Fruit fly (Drosophila melanogaster) whole organism, embryonic: Measurements from ENCODE around the gene Cdc7.

Experiments used
- CG10654 ChIP-seq: fragments of 200-800 bp; sonication (Bioruptor generic); optimal IDR thresholded peaks from 2 replicates; lab custom pipeline; 2016; ENCODE audit warnings: missing biosample characterization, missing genetic modification characterization
- CG11398 ChIP-seq: fragments of 200-800 bp; sonication (Bioruptor generic); optimal IDR thresholded peaks from 2 replicates; lab custom pipeline; 2016; ENCODE audit warnings: missing biosample characterization, missing genetic modification characterization
- CG11696 ChIP-seq: fragments of 200-800 bp; sonication (Bioruptor generic); IDR thresholded peaks from 2 replicates; pipeline ENCODE4 v1.3.6; 2022; ENCODE audit warnings: missing biosample characterization, missing genetic modification characterization
- CG12104 ChIP-seq: fragments of 200-800 bp; sonication (Bioruptor generic); optimal IDR thresholded peaks from 3 replicates; lab custom pipeline; 2016; ENCODE audit warnings: missing biosample characterization, missing genetic modification characterization
- CG12155 ChIP-seq: fragments of 200-800 bp; sonication (Bioruptor generic); optimal IDR thresholded peaks from 3 replicates; lab custom pipeline; 2016; ENCODE audit warnings: missing biosample characterization, missing genetic modification characterization
- CG1233 ChIP-seq: fragments of 200-800 bp; sonication (Bioruptor generic); optimal IDR thresholded peaks from 4 replicates; lab custom pipeline; 2018; ENCODE audit warnings: missing biosample characterization, mild to moderate bottlenecking, missing genetic modification characterization
- CG15073 ChIP-seq: fragments of 200-800 bp; sonication (Bioruptor generic); optimal IDR thresholded peaks from 2 replicates; lab custom pipeline; 2016; ENCODE audit warnings: missing biosample characterization, missing genetic modification characterization
- CG1529 ChIP-seq: fragments of 200-800 bp; sonication (Bioruptor generic); optimal IDR thresholded peaks from 3 replicates; lab custom pipeline; 2018; ENCODE audit warnings: missing biosample characterization, missing genetic modification characterization
- CG16779 ChIP-seq: fragments of 200-800 bp; sonication (Bioruptor generic); IDR thresholded peaks from 2 replicates; pipeline ENCODE4 v1.3.6; 2022; ENCODE audit warnings: missing biosample characterization, missing genetic modification characterization
- CG16813 ChIP-seq: fragments of 200-800 bp; sonication (Bioruptor generic); IDR thresholded peaks from 3 replicates; pipeline ENCODE4 v1.3.6; 2022; ENCODE audit warnings: missing biosample characterization, missing genetic modification characterization; ENCODE audit not compliant: partially characterized antibody
- CG17359 ChIP-seq: fragments of 200-800 bp; sonication (Bioruptor generic); optimal IDR thresholded peaks from 3 replicates; lab custom pipeline; 2018; ENCODE audit warnings: missing biosample characterization, mild to moderate bottlenecking, missing genetic modification characterization, moderate library complexity
- CG32532 ChIP-seq: fragments of 200-800 bp; sonication (Bioruptor generic); IDR thresholded peaks from 2 replicates; pipeline ENCODE4 v1.3.6; 2022; ENCODE audit warnings: missing biosample characterization, missing genetic modification characterization
- CG4404 ChIP-seq: fragments of 200-800 bp; sonication (Bioruptor generic); IDR thresholded peaks from 2 replicates; pipeline ENCODE4 v1.3.6; 2022; ENCODE audit warnings: missing biosample characterization, missing genetic modification characterization
- CG4617 ChIP-seq: fragments of 200-800 bp; sonication (Bioruptor generic); optimal IDR thresholded peaks from 3 replicates; lab custom pipeline; 2016; ENCODE audit warnings: missing biosample characterization, missing genetic modification characterization, borderline replicate concordance
- CG4820 ChIP-seq: fragments of 200-800 bp; sonication (Bioruptor generic); optimal IDR thresholded peaks from 3 replicates; lab custom pipeline; 2016; ENCODE audit warnings: missing biosample characterization, missing genetic modification characterization
- CG6765 ChIP-seq: fragments of 200-800 bp; sonication (Bioruptor generic); optimal IDR thresholded peaks from 3 replicates; lab custom pipeline; 2017; ENCODE audit warnings: missing biosample characterization, mild to moderate bottlenecking, missing genetic modification characterization
- CG7372 ChIP-seq: fragments of 200-800 bp; sonication (Bioruptor generic); IDR thresholded peaks from 2 replicates; pipeline ENCODE4 v1.3.6; 2022; ENCODE audit warnings: missing biosample characterization, missing genetic modification characterization
- CG7556 ChIP-seq: fragments of 200-800 bp; sonication (Bioruptor generic); optimal IDR thresholded peaks from 2 replicates; lab custom pipeline; 2017; ENCODE audit warnings: missing biosample characterization, mild to moderate bottlenecking, missing genetic modification characterization
- CG8281 ChIP-seq: fragments of 200-800 bp; sonication (Bioruptor generic); optimal IDR thresholded peaks from 2 replicates; lab custom pipeline; 2018; ENCODE audit warnings: missing biosample characterization, mild to moderate bottlenecking, missing genetic modification characterization, moderate library complexity
- CG8359 ChIP-seq: fragments of 200-800 bp; sonication (Bioruptor generic); optimal IDR thresholded peaks from 2 replicates; lab custom pipeline; 2017; ENCODE audit warnings: missing biosample characterization, mild to moderate bottlenecking, missing genetic modification characterization, borderline replicate concordance
- Dfd ChIP-seq, 2 experiments: fragments of >200 bp; optimal IDR thresholded peaks; 2 replicates each; lab custom pipeline; 2017; ENCODE audit warnings: missing biosample characterization in 2 of 2, missing genetic modification characterization in 2 of 2
- H2.0 ChIP-seq: fragments of 200-800 bp; sonication (Bioruptor generic); IDR thresholded peaks from 2 replicates; pipeline ENCODE4 v1.3.6; 2022; ENCODE audit warnings: missing biosample characterization, missing genetic modification characterization
- HmgD ChIP-seq: fragments of 200-800 bp; sonication (Bioruptor generic); optimal IDR thresholded peaks from 3 replicates; lab custom pipeline; 2016; ENCODE audit warnings: missing biosample characterization, missing genetic modification characterization
- Hr51 ChIP-seq, 2 experiments: fragments of 200-800 bp; sonication (Bioruptor generic); optimal IDR thresholded peaks; 2 replicates in 1 of 2; 3 replicates in 1 of 2; lab custom pipeline; 2016 to 2018; ENCODE audit warnings: missing biosample characterization in 2 of 2, missing genetic modification characterization in 2 of 2, mild to moderate bottlenecking in 1 of 2, moderate library complexity in 1 of 2
- MBD-R2 ChIP-seq: fragments of 200-800 bp; sonication (Bioruptor generic); IDR thresholded peaks from 2 replicates; pipeline ENCODE4 v1.3.6; 2022; ENCODE audit warnings: missing biosample characterization, missing genetic modification characterization
- Med ChIP-seq: fragments of 200-800 bp; sonication (Bioruptor generic); peaks from one replicate; lab custom pipeline; 2016; ENCODE audit warnings: missing biosample characterization, missing genetic modification characterization, mild to moderate bottlenecking, inconsistent platforms, moderate library complexity
- NfI ChIP-seq: fragments of 200-800 bp; sonication (Bioruptor generic); optimal IDR thresholded peaks from 3 replicates; lab custom pipeline; 2018; ENCODE audit warnings: missing biosample characterization, mild to moderate bottlenecking, missing genetic modification characterization, moderate library complexity
- Opbp ChIP-seq: fragments of 200-800 bp; sonication (Bioruptor generic); IDR thresholded peaks from 3 replicates; pipeline ENCODE4 v1.3.6; 2022; ENCODE audit warnings: missing biosample characterization, missing genetic modification characterization; ENCODE audit not compliant: partially characterized antibody
- Scr ChIP-seq: fragments of 200-800 bp; sonication (Bioruptor generic); IDR thresholded peaks from 2 replicates; pipeline ENCODE4 v1.3.6; 2022; ENCODE audit warnings: missing biosample characterization, missing genetic modification characterization; ENCODE audit not compliant: partially characterized antibody
- Sox100B ChIP-seq: fragments of 200-800 bp; sonication (Bioruptor generic); optimal IDR thresholded peaks from 3 replicates; lab custom pipeline; 2018; ENCODE audit warnings: missing biosample characterization, mild to moderate bottlenecking, missing genetic modification characterization
- Spps ChIP-seq: fragments of 200-800 bp; sonication (Bioruptor generic); optimal IDR thresholded peaks from 2 replicates; lab custom pipeline; 2018; ENCODE audit warnings: missing biosample characterization, mild to moderate bottlenecking, missing genetic modification characterization
- Xbp1 ChIP-seq: fragments of 200-800 bp; sonication (Bioruptor generic); optimal IDR thresholded peaks from 3 replicates; lab custom pipeline; 2016; ENCODE audit warnings: missing biosample characterization, mild to moderate bottlenecking, missing genetic modification characterization
- ap ChIP-seq: fragments of 200-800 bp; sonication (Bioruptor generic); IDR thresholded peaks from 2 replicates; pipeline ENCODE4 v1.3.6; 2022; ENCODE audit warnings: missing biosample characterization, missing genetic modification characterization
- az2 ChIP-seq: fragments of 200-800 bp; sonication (Bioruptor generic); optimal IDR thresholded peaks from 3 replicates; lab custom pipeline; 2016; ENCODE audit warnings: missing biosample characterization, missing genetic modification characterization
- br ChIP-seq: fragments of >200 bp; optimal IDR thresholded peaks from 2 replicates; lab custom pipeline; 2017
- cad ChIP-seq: fragments of >200 bp; optimal IDR thresholded peaks from 2 replicates; lab custom pipeline; 2017; ENCODE audit warnings: missing biosample characterization, missing genetic modification characterization
- cato ChIP-seq: fragments of 200-800 bp; sonication (Bioruptor generic); optimal IDR thresholded peaks from 2 replicates; lab custom pipeline; 2016; ENCODE audit warnings: missing biosample characterization, missing genetic modification characterization, borderline replicate concordance
- dimm ChIP-seq: fragments of 200-800 bp; sonication (Bioruptor generic); IDR thresholded peaks from 2 replicates; pipeline ENCODE4 v1.3.6; 2022; ENCODE audit warnings: missing biosample characterization, missing genetic modification characterization
- dpn ChIP-seq, 2 experiments: fragments of 200-800 bp; sonication (Bioruptor generic); optimal IDR thresholded peaks; 3 replicates each; lab custom pipeline; 2016; ENCODE audit warnings: missing biosample characterization in 2 of 2, missing genetic modification characterization in 2 of 2
- gem ChIP-seq: fragments of 200-800 bp; sonication (Bioruptor generic); optimal IDR thresholded peaks from 2 replicates; lab custom pipeline; 2019; ENCODE audit warnings: missing biosample characterization, mild to moderate bottlenecking, missing genetic modification characterization, moderate library complexity
- gfzf ChIP-seq: fragments of 200-800 bp; sonication (Bioruptor generic); optimal IDR thresholded peaks from 2 replicates; lab custom pipeline; 2016; ENCODE audit warnings: missing biosample characterization, mild to moderate bottlenecking, missing genetic modification characterization, moderate library complexity
- gro ChIP-seq: fragments of 200-800 bp; sonication (Bioruptor generic); optimal IDR thresholded peaks from 2 replicates; lab custom pipeline; 2016; ENCODE audit warnings: missing biosample characterization, missing genetic modification characterization
- jing ChIP-seq: fragments of 200-800 bp; sonication (Bioruptor generic); optimal IDR thresholded peaks from 2 replicates; lab custom pipeline; 2018; ENCODE audit warnings: missing biosample characterization, mild to moderate bottlenecking, missing genetic modification characterization
- ranshi ChIP-seq: fragments of 200-800 bp; sonication (Bioruptor generic); IDR thresholded peaks from 2 replicates; pipeline ENCODE4 v1.3.6; 2022; ENCODE audit warnings: missing biosample characterization, missing genetic modification characterization
- row ChIP-seq: fragments of 200-800 bp; sonication (Bioruptor generic); IDR thresholded peaks from 3 replicates; pipeline ENCODE4 v1.3.6; 2022; ENCODE audit warnings: missing biosample characterization, missing genetic modification characterization
- sens-2 ChIP-seq: fragments of 200-800 bp; sonication (Bioruptor generic); IDR thresholded peaks from 2 replicates; pipeline ENCODE4 v1.3.6; 2022; ENCODE audit warnings: missing biosample characterization, missing genetic modification characterization
- sob ChIP-seq: fragments of 200-800 bp; sonication (Bioruptor generic); IDR thresholded peaks from 2 replicates; pipeline ENCODE4 v1.3.6; 2022; ENCODE audit warnings: missing biosample characterization, missing genetic modification characterization
- tll ChIP-seq, 2 experiments: fragments of 200-800 bp in 1 of 2; fragments of >200 bp in 1 of 2; sonication (Bioruptor generic) in 1 of 2; optimal IDR thresholded peaks; 2 replicates each; lab custom pipeline; 2017 to 2019; ENCODE audit warnings: missing biosample characterization in 2 of 2, missing genetic modification characterization in 2 of 2, mild to moderate bottlenecking in 1 of 2, moderate library complexity in 1 of 2
- unc-4 ChIP-seq: fragments of 200-800 bp; sonication (Bioruptor generic); IDR thresholded peaks from 2 replicates; pipeline ENCODE4 v1.3.6; 2022; ENCODE audit warnings: missing biosample characterization, missing genetic modification characterization; ENCODE audit not compliant: partially characterized antibody

The Cdc7 gene

DNA sequence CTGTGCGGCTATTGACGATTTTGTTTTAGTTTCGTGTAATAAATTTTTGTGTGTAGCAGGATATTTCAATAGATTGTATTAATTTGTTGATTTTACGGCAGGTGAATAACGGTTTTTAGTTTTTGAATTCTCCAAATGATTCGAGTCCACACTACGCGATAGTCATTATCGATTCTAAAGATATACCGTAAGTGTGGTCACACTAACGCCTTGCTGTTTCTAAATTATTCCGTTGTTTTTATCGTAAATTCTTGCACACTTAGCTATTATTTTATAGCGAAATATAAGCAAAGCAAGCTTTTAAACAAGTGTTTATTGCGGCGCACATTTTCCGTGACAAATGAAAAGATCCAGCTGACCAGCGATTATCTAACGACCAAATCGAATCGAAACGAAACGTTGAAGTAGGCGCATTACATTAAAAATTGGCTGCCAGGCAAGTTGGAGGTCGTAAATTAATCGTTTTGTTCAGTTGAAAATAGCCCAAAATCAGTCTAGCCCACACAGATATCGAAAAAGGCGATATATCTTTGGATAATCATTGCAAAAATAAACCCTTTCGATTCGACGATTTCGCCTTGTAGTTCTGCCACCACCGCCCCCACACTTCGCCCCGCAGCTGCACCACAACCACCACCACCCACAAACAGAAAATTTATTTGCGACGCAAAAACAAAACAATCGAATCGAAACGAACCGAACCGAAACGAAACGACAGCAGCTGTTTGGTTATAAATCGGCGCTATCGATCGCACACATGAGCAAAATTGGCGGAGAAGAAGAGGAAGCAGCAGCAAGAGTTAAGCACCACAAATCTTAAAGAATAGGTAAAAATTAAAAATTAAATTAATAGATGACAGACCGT, 29.5 kb downstream of the Cdc7 start, which contains the start of gene Pink1 (continued):
- TF ChIP-seq CG16813 (GFP tag; lab: Robert Waterston, UW) (peak; percentile 46; the same call in 2 of the 3 replicates), ap (GFP tag; lab: Robert Waterston, UW) (no peak), CG6765 (no peak), gfzf (GFP tag; lab: Kevin White, UChicago) (peak; percentile 68), row (no peak), CG11398 (GFP tag; lab: Kevin White, UChicago) (no peak), CG7372 (GFP tag; lab: Robert Waterston, UW) (no peak), cato (GFP tag; lab: Kevin White, UChicago) (no peak), CG16779 (GFP tag; lab: Robert Waterston, UW) (no peak), dpn (GFP tag; optimal IDR thresholded peaks at IDR 0.05; lab: Kevin White, UChicago) (no peak), CG17359 (tag; lab: Kevin White, UChicago) (no peak), CG4404 (GFP tag; lab: Robert Waterston, UW) (no peak), Sox100B (GFP tag; lab: Kevin White, UChicago) (no peak), CG10654 (GFP tag; lab: Kevin White, UChicago) (no peak), CG32532 (no peak), CG4820 (GFP tag; lab: Kevin White, UChicago) (no peak), Spps (tag; lab: Kevin White, UChicago) (no peak), NfI (GFP tag; lab: Kevin White, UChicago) (no peak), HmgD (no peak), CG12104 (no peak), CG7556 (GFP tag; lab: Kevin White, UChicago) (no peak), CG1233 (GFP tag; lab: Kevin White, UChicago) (no peak), dimm (GFP tag; lab: Robert Waterston, UW) (no peak), sens-2 (GFP tag; lab: Robert Waterston, UW) (no peak), Scr (peak; percentile 46), Dfd (GFP tag; optimal IDR thresholded peaks at IDR 0.05; lab: Kevin White, UChicago) (no peak), br (lab: Kevin White, UChicago) (no peak), sob (GFP tag; lab: Robert Waterston, UW) (no peak), Hr51 (GFP tag; optimal IDR thresholded peaks at IDR 0.05; lab: Kevin White, UChicago) (no peak), CG8359 (GFP tag; lab: Kevin White, UChicago) (no peak), ranshi (no peak), gem (no peak), CG15073 (GFP tag; lab: Kevin White, UChicago) (no peak), cad (no peak), gro (GFP tag; lab: Kevin White, UChicago) (no peak), MBD-R2 (GFP tag; lab: Robert Waterston, UW) (peak; percentile 35; the same call in 1 of the 2 replicates), az2 (GFP tag; lab: Kevin White, UChicago) (no peak), CG1529 (GFP tag; lab: Kevin White, UChicago) (no peak), CG4617 (GFP tag; lab: Kevin White, UChicago) (peak; percentile 75), CG8281 (tag; lab: Kevin White, UChicago) (no peak), H2.0 (GFP tag; lab: Robert Waterston, UW) (no peak), tll (GFP tag; optimal IDR thresholded peaks at IDR 0.05; lab: Kevin White, UChicago) (no peak), Med (GFP tag; lab: Kevin White, UChicago) (peak; percentile 59), Xbp1 (GFP tag; lab: Kevin White, UChicago) (no peak), CG12155 (GFP tag; lab: Kevin White, UChicago) (no peak), unc-4 (no peak; the same call in 1 of the 2 replicates), jing (GFP tag; lab: Kevin White, UChicago) (no peak), CG11696 (no peak), Opbp (GFP tag; lab: Robert Waterston, UW) (peak; percentile 47; the same call in 1 of the 3 replicates)
